Worm (Caenorhabditis elegans): Measurements from ENCODE around the gene ZK154.5.

The ZK154.5 gene

DNA sequence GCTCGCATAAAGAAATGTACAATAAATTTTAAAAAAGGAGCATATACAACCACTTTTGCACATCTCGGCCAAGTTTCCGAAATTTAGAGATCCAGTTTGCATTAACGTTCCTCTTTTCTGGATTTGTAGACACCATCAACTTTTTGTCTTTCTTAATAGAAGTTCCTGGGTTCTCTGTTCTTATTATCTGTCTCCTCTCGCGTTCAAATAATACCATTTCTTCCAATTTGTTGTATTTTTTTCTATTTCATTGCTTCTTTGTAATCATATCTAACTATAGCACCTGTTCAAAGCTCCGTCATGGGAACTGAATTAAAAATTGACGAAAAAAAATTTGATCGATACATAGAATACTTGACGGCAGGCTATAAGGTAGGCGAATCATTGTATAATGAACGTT, 48.4 kb downstream of the ZK154.5 start, which contains the start of gene K09F5.1:
Gene K09F5.1, plus strand, starts transcription at position 301 of the 400 bp plus-strand sequence.
- TF ChIP-seq ceh-83 (GFP tag; optimal IDR thresholded peaks at IDR 0.05) (no peak), flh-1 (GFP tag; optimal IDR thresholded peaks at IDR 0.05) (no peak), ceh-39 (tag; optimal IDR thresholded peaks at IDR 0.05) (no peak)

DNA sequence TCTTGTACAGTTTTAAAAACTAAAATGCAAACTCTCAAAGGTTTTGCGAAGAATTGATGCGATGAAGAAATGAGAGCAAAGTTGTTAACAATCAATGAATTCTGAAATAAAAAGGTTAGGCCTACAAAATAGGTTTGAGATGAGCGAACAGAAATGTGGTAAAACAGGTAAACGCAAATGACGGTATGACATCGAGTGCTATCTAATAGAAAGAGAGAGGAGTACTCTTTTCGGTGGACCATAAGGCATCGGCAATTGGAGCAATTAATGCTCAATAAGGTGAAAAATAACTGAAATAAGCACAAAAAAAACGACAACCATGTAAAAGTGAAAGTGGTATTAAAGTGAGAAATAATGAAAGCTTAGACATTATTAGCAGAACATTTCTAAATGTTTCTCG, 51.6 kb downstream of the ZK154.5 start, which contains the start of gene set-12:
Gene set-12, minus strand, starts transcription at position 101 of the 400 bp plus-strand sequence.
- TF ChIP-seq snpc-4 (tag; optimal IDR thresholded peaks at IDR 0.05) (no peak), lin-32 (GFP tag; optimal IDR thresholded peaks at IDR 0.05) (no peak), ceh-43 (GFP tag; optimal IDR thresholded peaks at IDR 0.05) (no peak), M03D4.4 (tag; optimal IDR thresholded peaks at IDR 0.05) (no peak), ham-2 (GFP tag; optimal IDR thresholded peaks at IDR 0.05) (no peak), ceh-39 (tag; optimal IDR thresholded peaks at IDR 0.05) (no peak), zip-8 (tag; optimal IDR thresholded peaks at IDR 0.05) (no peak), hlh-1 (tag; optimal IDR thresholded peaks at IDR 0.05) (no peak), nhr-237 (tag; optimal IDR thresholded peaks at IDR 0.05) (no peak), bed-3 (GFP tag; optimal IDR thresholded peaks at IDR 0.05) (no peak), nhr-28 (tag; optimal IDR thresholded peaks at IDR 0.05) (no peak), flh-1 (GFP tag; optimal IDR thresholded peaks at IDR 0.05) (no peak), ces-1 (GFP tag; optimal IDR thresholded peaks at IDR 0.05) (no peak), ztf-11 (tag; optimal IDR thresholded peaks at IDR 0.05) (no peak), tbx-8 (GFP tag; optimal IDR thresholded peaks at IDR 0.05) (no peak)

DNA sequence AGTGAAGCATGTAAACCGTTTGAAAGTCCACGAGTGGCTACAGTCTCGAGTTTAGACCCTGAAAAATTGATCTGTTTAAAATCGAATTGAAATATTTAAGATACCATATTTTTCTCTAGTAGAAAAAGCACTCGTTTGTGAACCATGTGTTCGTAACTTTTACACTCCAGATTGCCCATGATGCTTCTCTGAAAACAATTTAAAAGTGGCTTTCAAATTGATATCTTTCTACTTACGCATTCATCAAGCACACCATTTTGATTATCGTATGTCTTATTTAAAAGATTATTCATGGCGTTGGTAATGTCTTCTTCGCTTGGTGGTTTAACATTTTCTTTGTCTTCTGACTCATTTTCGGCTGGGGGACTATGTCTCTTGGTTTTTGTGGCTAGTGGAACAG, 54.2 kb downstream of the ZK154.5 start:
- TF ChIP-seq nhr-76 (tag; optimal IDR thresholded peaks at IDR 0.05) = no peak
- no peak for TF ChIP-seq elt-1 (tag; optimal IDR thresholded peaks at IDR 0.05; ENCODE audit: borderline replicate concordance, insufficient read depth)
- no peak for TF ChIP-seq pha-4 (tag; optimal IDR thresholded peaks at IDR 0.05)
- TF ChIP-seq lin-32 (GFP tag; optimal IDR thresholded peaks at IDR 0.05) = no peak
- TF ChIP-seq nhr-12 (tag; optimal IDR thresholded peaks at IDR 0.05) = no peak
- TF ChIP-seq lsy-2 (tag; optimal IDR thresholded peaks at IDR 0.05) = no peak
- no peak for TF ChIP-seq ces-1 (GFP tag; optimal IDR thresholded peaks at IDR 0.05)
- no peak for TF ChIP-seq mep-1 (tag; optimal IDR thresholded peaks at IDR 0.05)
- no peak for TF ChIP-seq drap-1 (GFP tag; optimal IDR thresholded peaks at IDR 0.05)
- no peak for TF ChIP-seq unc-120 (tag; optimal IDR thresholded peaks at IDR 0.05; ENCODE audit: poor library complexity, severe bottlenecking)
- TF ChIP-seq lin-13 (tag; optimal IDR thresholded peaks at IDR 0.05) = no peak
- TF ChIP-seq ceh-43 (GFP tag; optimal IDR thresholded peaks at IDR 0.05) = no peak
